Worm (Caenorhabditis elegans) whole organism, L3 larva: ENCODE measurements around the gene B0507.6.

Source experiments
- ceh-28 ChIP-seq: fragments of 150-350 bp; optimal IDR thresholded peaks from 2 replicates; lab custom pipeline; 2014; ENCODE audit warnings: missing biosample characterization, missing genetic modification reagents, missing genetic modification characterization
- ceh-9 ChIP-seq: sonication (generic microtip); optimal IDR thresholded peaks from 2 replicates; lab custom pipeline; 2018; ENCODE audit warnings: missing biosample characterization, missing genetic modification characterization
- egl-27 ChIP-seq: sonication (generic microtip); optimal IDR thresholded peaks from 4 replicates; lab custom pipeline; 2017; ENCODE audit warnings: missing biosample characterization, missing genetic modification reagents, missing genetic modification characterization
- lin-15B ChIP-seq: fragments of 150-350 bp; optimal IDR thresholded peaks from 2 replicates; lab custom pipeline; 2014; ENCODE audit warnings: missing biosample characterization, missing genetic modification characterization
- mdl-1 ChIP-seq: fragments of 150-350 bp; optimal IDR thresholded peaks from 2 replicates; lab custom pipeline; 2014; ENCODE audit warnings: missing biosample characterization, missing genetic modification characterization
- nhr-11 ChIP-seq: fragments of 150-350 bp; optimal IDR thresholded peaks from 2 replicates; lab custom pipeline; 2014; ENCODE audit warnings: missing biosample characterization, missing genetic modification characterization
- nhr-28 ChIP-seq: fragments of 150-350 bp; optimal IDR thresholded peaks from 2 replicates; lab custom pipeline; 2014; ENCODE audit warnings: missing biosample characterization, missing genetic modification characterization
- pqm-1 ChIP-seq: fragments of 150-350 bp; optimal IDR thresholded peaks from 2 replicates; lab custom pipeline; 2017; ENCODE audit warnings: missing biosample characterization, missing genetic modification characterization, inconsistent platforms
- sea-2 ChIP-seq: fragments of 150-350 bp; sonication (generic microtip); optimal IDR thresholded peaks from 4 replicates; lab custom pipeline; 2014; ENCODE audit warnings: missing biosample characterization, missing genetic modification reagents, missing genetic modification characterization
- skn-1 ChIP-seq: fragments of 150-350 bp; optimal IDR thresholded peaks from 2 replicates; lab custom pipeline; 2014; ENCODE audit warnings: missing biosample characterization, missing genetic modification characterization
- unc-39 ChIP-seq: sonication (generic microtip); optimal IDR thresholded peaks from 4 replicates; lab custom pipeline; 2017; ENCODE audit warnings: missing biosample characterization, missing genetic modification characterization
- ztf-4 ChIP-seq: fragments of 150-350 bp; optimal IDR thresholded peaks from 2 replicates; lab custom pipeline; 2014; ENCODE audit warnings: missing biosample characterization, missing genetic modification characterization

ce11 chrV:8745858-8746257 is at the start of gene B0507.6:
- TF ChIP-seq pqm-1 (tag; lab: Kevin White, UChicago) = no peak
- TF ChIP-seq skn-1 (tag; lab: Kevin White, UChicago) = no peak
- no peak for TF ChIP-seq nhr-28 (tag; lab: Kevin White, UChicago)
- no peak for TF ChIP-seq sea-2 (GFP tag; lab: Kevin White, UChicago)
- TF ChIP-seq egl-27 (tag; lab: Kevin White, UChicago) = no peak
- no peak for TF ChIP-seq unc-39 (tag; lab: Kevin White, UChicago)
- TF ChIP-seq nhr-11 = no peak
- no peak for TF ChIP-seq lin-15B (tag; lab: Kevin White, UChicago)
- no peak for TF ChIP-seq ceh-9
- no peak for TF ChIP-seq mdl-1 (tag; lab: Kevin White, UChicago)
- TF ChIP-seq ztf-4 (tag; lab: Kevin White, UChicago) = no peak
- TF ChIP-seq ceh-28 (tag; lab: Kevin White, UChicago) = no peak
